Worm (Caenorhabditis elegans) whole organism, midembryonic: Measurements from ENCODE around the gene atfs-1.

Experiments
- T22C8.4 ChIP-seq: fragments of 200-800 bp; sonication (Bioruptor generic); IDR thresholded peaks from 2 replicates; pipeline ENCODE4 v1.3.6; 2022; ENCODE audit warnings: missing genetic modification characterization, missing compliant biosample characterization
- cog-1 ChIP-seq: sonication (generic microtip); optimal IDR thresholded peaks from 2 replicates; lab custom pipeline; 2016; ENCODE audit warnings: missing genetic modification characterization, missing compliant biosample characterization
- klf-2 ChIP-seq: fragments of 200-800 bp; sonication (Bioruptor generic); conservative IDR thresholded peaks from 2 replicates; pipeline ENCODE4 v1.3.6; 2022; ENCODE audit warnings: missing genetic modification reagents, missing genetic modification characterization, missing compliant biosample characterization
- med-1 ChIP-seq: sonication (generic microtip); optimal IDR thresholded peaks from 2 replicates; lab custom pipeline; 2017; ENCODE audit warnings: missing genetic modification characterization, mild to moderate bottlenecking, missing compliant biosample characterization, antibody characterized with exemption, missing genetic modification reagents; ENCODE audit not compliant: insufficient read depth
- tab-1 ChIP-seq: fragments of 200-800 bp; sonication (Bioruptor generic); IDR thresholded peaks from 2 replicates; pipeline ENCODE4 v1.3.6; 2022; ENCODE audit warnings: missing genetic modification characterization, missing compliant biosample characterization
- ztf-23 ChIP-seq: fragments of 200-800 bp; sonication (Bioruptor generic); IDR thresholded peaks from 2 replicates; pipeline ENCODE4 v1.3.6; 2022; ENCODE audit warnings: missing genetic modification reagents, missing genetic modification characterization, missing compliant biosample characterization

DNA sequence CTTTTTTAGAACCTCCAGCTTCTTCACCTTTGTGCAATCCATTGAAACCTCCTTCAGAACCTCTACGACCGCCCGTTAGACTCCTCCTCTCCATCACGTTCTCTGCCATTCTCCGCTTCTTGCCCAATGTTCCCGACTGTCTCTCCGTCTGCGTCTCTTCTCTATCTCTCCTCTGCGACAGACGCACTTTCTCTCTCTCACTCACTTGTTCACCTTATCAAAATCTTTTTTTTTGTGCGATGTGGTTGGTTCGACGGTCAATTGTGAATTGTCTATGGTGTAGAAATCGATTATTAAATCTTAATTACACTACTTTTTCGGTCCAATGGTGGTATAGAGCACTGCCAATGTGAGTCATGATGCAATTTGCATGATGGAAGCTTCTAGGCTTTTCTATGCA lies at the start of gene atfs-1:
- TF ChIP-seq T22C8.4 (GFP tag; lab: Robert Waterston, UW), result no peak
- no peak for TF ChIP-seq ztf-23 (GFP tag; lab: Robert Waterston, UW)
- no peak for TF ChIP-seq med-1 (GFP tag; lab: Kevin White, UChicago)
- no peak for TF ChIP-seq cog-1 (tag; lab: Kevin White, UChicago)
- no peak for TF ChIP-seq tab-1 (GFP tag; lab: Robert Waterston, UW)
- TF ChIP-seq klf-2 (GFP tag; lab: Robert Waterston, UW), result no peak
